In the genomic region with DNA sequence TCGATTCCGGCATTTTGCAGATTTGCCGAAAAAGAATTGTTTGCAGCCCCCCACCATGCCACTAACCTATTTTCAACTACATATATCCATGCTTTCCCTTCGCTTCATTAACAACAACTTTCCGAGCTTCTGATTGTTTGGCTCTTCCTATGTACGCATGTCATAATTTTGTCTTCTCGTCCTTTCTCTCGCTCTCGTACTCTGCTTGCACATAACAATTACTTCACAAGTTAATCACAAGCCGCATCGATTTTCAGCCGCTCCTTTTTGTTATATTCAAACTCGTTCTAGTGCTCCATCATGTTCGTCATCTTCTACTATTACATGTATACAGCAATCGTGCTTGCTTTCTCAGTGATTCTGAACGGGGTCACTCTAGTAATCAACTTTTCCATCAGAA, we compare ENCODE assay signal across 2 worm cellular contexts.
TF ChIP-seq lines count a peak whose summit lies in the region.

A gene (plus strand): TSS at position 301 of the 400 bp plus-strand sequence.

TF ChIP-seq in whole organism, L1 larva, 84 proteins besides CTCF, POLR2A, EP300 and RAD21:
- no peak for TF ChIP-seq egl-13 (tag; optimal IDR thresholded peaks at IDR 0.05; lab: Kevin White, UChicago)
- TF ChIP-seq lin-14 (GFP tag; optimal IDR thresholded peaks at IDR 0.05; lab: Kevin White, UChicago), result no peak
- no peak for TF ChIP-seq nhr-20 (tag; optimal IDR thresholded peaks at IDR 0.05; lab: Kevin White, UChicago)
- peak; percentile 39 for TF ChIP-seq nhr-85 (tag; lab: Kevin White, UChicago)
- TF ChIP-seq lin-39 (tag; optimal IDR thresholded peaks at IDR 0.05; lab: Kevin White, UChicago), result no peak
- no peak for TF ChIP-seq unc-62 (GFP tag; optimal IDR thresholded peaks at IDR 0.05; lab: Kevin White, UChicago)
- no peak for TF ChIP-seq sup-37 (GFP tag; optimal IDR thresholded peaks at IDR 0.05; lab: Kevin White, UChicago)

TF ChIP-seq in whole organism, L4 larva, 104 proteins besides CTCF, POLR2A, EP300 and RAD21:
- TF ChIP-seq dmd-8 (GFP tag; IDR thresholded peaks at IDR 0.05; lab: Robert Waterston, UW) (no peak), dmd-9 (GFP tag; IDR thresholded peaks at IDR 0.05; lab: Robert Waterston, UW) (0 out of 2 replicates have a peak, but pooled peaks have one; percentile 21)
TF ChIP-seq in whole organism, L4 larva: peak in this region for 1.
